Worm (Caenorhabditis elegans) whole organism, L4 larva: ENCODE measurements around the gene F44G4.7.

Source experiments
- hmg-1.1 ChIP-seq: fragments of 200-800 bp; sonication (Bioruptor generic); IDR thresholded peaks from 2 replicates; pipeline ENCODE4 v1.3.6; 2022; ENCODE audit warnings: missing genetic modification reagents, missing genetic modification characterization, missing compliant biosample characterization
- jun-1 ChIP-seq: fragments of 150-350 bp; optimal IDR thresholded peaks from 2 replicates; lab custom pipeline; 2014; ENCODE audit warnings: missing biosample characterization, missing genetic modification reagents, missing genetic modification characterization
- mdl-1 ChIP-seq, 2 experiments: fragments of 150-350 bp in 1 of 2; sonication (generic microtip) in 1 of 2; optimal IDR thresholded peaks; 2 replicates each; lab custom pipeline; 2014 to 2017; ENCODE audit warnings: missing biosample characterization in 2 of 2, missing genetic modification characterization in 2 of 2
- nhr-11 ChIP-seq: fragments of 150-350 bp; optimal IDR thresholded peaks from 2 replicates; lab custom pipeline; 2014; ENCODE audit warnings: missing biosample characterization, missing genetic modification characterization
- nhr-76 ChIP-seq: fragments of 150-350 bp; optimal IDR thresholded peaks from 2 replicates; lab custom pipeline; 2014; ENCODE audit warnings: missing biosample characterization, missing genetic modification characterization
- nhr-77 ChIP-seq: fragments of 150-350 bp; optimal IDR thresholded peaks from 2 replicates; lab custom pipeline; 2014; ENCODE audit warnings: missing biosample characterization, missing genetic modification characterization
- skn-1 ChIP-seq: fragments of 150-350 bp; optimal IDR thresholded peaks from 2 replicates; lab custom pipeline; 2014; ENCODE audit warnings: missing biosample characterization, missing genetic modification characterization

DNA sequence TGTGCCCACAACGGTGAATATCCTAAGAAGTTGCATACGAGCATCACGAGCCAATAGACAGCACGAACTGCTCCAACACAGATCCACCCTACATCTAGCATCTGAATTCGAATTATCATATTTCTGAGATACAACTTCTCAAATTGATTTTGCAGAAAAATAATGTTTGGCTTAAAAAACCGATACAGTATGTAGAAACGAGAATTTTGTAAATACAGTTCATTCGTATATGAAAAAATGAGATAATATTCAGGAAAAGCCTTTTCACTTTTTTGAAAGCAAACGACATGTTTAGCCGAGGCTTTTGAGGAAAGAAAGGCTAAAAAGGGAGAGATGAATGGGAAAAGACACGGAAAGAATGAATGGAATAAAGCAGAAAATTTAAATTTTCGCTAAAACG is 36.3 kb upstream of the F44G4.7 start, which contains the start of gene F37B12.3:
- TF ChIP-seq nhr-76 (tag; lab: Kevin White, UChicago) (no peak), nhr-77 (no peak), hmg-1.1 (GFP tag; lab: Robert Waterston, UW) (no peak), mdl-1 (tag; optimal IDR thresholded peaks at IDR 0.05; lab: Kevin White, UChicago) (no peak), skn-1 (tag; lab: Kevin White, UChicago) (no peak), nhr-11 (tag; lab: Kevin White, UChicago) (no peak), jun-1 (tag; lab: Kevin White, UChicago) (no peak)
